Fruit fly (Drosophila melanogaster) whole organism, prepupa: ENCODE data around the gene ex.

Source experiments
- Eip78C ChIP-seq: fragments of 200-800 bp; sonication (Bioruptor generic); peaks from one replicate; lab custom pipeline; 2016; ENCODE audit warnings: missing biosample characterization, missing genetic modification characterization
- fkh ChIP-seq: fragments of 200-800 bp; sonication (Bioruptor generic); optimal IDR thresholded peaks from 3 replicates; lab custom pipeline; 2017; ENCODE audit warnings: missing biosample characterization, mild to moderate bottlenecking, missing genetic modification characterization, moderate library complexity
- salr ChIP-seq, 2 experiments: fragments of 200-800 bp; sonication (Bioruptor generic); optimal IDR thresholded peaks; 3 replicates each; lab custom pipeline; 2016 to 2018; ENCODE audit warnings: missing biosample characterization in 2 of 2, missing genetic modification characterization in 2 of 2, mild to moderate bottlenecking in 1 of 2
- ss ChIP-seq, 2 experiments: fragments of 200-800 bp; sonication (Bioruptor generic); optimal IDR thresholded peaks; 2 replicates in 1 of 2; 3 replicates in 1 of 2; lab custom pipeline; 2017 to 2018; ENCODE audit warnings: mild to moderate bottlenecking in 2 of 2, missing biosample characterization in 2 of 2, missing genetic modification characterization in 2 of 2, moderate library complexity in 1 of 2
- svp ChIP-seq: fragments of 200-800 bp; sonication (Bioruptor generic); peaks from one replicate; lab custom pipeline; 2016; ENCODE audit warnings: missing biosample characterization, missing genetic modification characterization

ex gene

DNA sequence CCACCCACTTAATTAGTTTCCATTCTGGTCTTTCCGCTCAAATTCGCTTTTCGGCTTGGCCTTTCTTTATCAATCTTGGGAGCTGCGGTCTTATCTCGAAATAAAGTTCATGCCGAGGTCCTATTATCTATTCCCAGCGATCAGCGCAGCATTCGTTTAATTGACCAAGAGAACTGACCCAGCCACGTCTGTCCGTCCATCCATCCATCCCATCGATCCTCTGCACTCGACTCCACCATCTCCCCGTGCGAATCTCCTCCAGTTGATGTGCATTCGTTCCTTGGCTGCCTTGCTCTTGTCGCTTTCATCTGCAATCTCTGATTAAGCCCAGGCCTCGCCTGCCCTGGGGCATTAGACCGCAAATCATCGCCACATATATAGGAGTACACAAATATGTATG lies 65.8 kb downstream of the ex start:
- TF ChIP-seq svp (peak; percentile 97), ss (GFP tag; optimal IDR thresholded peaks at IDR 0.05; lab: Kevin White, UChicago) (no peak)
- TF ChIP-seq, all 60 proteins: peak for 1

DNA sequence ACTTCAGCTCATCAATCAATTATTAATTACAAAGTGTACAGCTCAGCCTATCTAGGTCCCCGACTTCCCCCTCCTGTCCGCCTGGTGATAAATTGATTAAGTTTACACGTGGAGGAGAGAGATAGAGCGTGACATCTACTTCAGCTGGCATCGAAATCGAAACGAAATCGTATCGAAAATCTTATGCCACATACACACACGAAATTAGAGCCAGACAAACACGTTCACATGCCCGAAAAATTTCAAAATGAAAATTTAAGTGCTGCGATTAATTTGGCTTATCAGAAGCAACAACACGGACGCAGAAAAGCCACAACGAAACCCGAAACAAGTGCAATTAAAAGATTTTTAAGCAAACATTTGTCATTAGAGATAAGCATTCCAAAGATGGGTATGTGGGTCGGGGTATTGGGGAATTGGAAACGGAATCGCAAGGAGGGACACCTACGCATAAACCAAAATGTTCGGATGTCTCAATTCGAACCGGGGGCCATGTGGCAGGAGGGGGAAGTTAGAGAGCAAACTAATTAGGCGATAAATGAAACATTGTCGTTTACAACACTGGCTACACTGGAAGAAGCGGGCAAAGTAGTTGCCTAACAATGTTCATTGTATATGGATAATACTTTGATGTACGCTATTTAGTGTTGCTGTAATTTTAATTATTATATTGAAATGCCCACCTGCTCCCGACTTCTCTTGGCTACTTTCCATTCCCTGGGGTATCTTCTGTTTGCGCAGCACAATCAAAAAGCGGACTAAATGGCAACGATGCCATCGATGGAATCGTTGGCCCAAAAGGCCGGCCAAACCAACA lies 66.8 kb downstream of the ex start:
- peak; percentile 8 for TF ChIP-seq Eip78C (GFP tag; lab: Kevin White, UChicago)
- peak; percentile 25 for TF ChIP-seq fkh
- TF ChIP-seq salr (GFP tag; optimal IDR thresholded peaks at IDR 0.05; lab: Kevin White, UChicago) = no peak
